Fruit fly (Drosophila melanogaster) whole organism, embryonic: ENCODE data around the gene CG10311.

ENCODE experiments used
- Atf-2 ChIP-seq: fragments of 200-800 bp; sonication (Bioruptor generic); optimal IDR thresholded peaks from 2 replicates; lab custom pipeline; 2016; ENCODE audit warnings: missing biosample characterization, missing genetic modification characterization
- Awh ChIP-seq: fragments of 200-800 bp; sonication (Bioruptor generic); IDR thresholded peaks from 2 replicates; pipeline ENCODE4, ENCODE4 v1.3.6; 2022; ENCODE audit warnings: missing biosample characterization, missing genetic modification characterization
- CG10147 ChIP-seq: fragments of 200-800 bp; sonication (Bioruptor generic); optimal IDR thresholded peaks from 2 replicates; lab custom pipeline; 2019; ENCODE audit warnings: missing biosample characterization, mild to moderate bottlenecking, missing genetic modification characterization, moderate library complexity
- CG11085 ChIP-seq: fragments of 200-800 bp; sonication (Bioruptor generic); IDR thresholded peaks from 2 replicates; pipeline ENCODE4 v1.3.6; 2022; ENCODE audit warnings: missing biosample characterization, missing genetic modification characterization
- CG11456 ChIP-seq: fragments of 200-800 bp; sonication (Bioruptor generic); IDR thresholded peaks from 3 replicates; pipeline ENCODE4 v1.3.6; 2022; ENCODE audit warnings: missing biosample characterization, missing genetic modification characterization
- CG12104 ChIP-seq: fragments of 200-800 bp; sonication (Bioruptor generic); optimal IDR thresholded peaks from 3 replicates; lab custom pipeline; 2016; ENCODE audit warnings: missing biosample characterization, missing genetic modification characterization
- CG1233 ChIP-seq: fragments of 200-800 bp; sonication (Bioruptor generic); optimal IDR thresholded peaks from 4 replicates; lab custom pipeline; 2018; ENCODE audit warnings: missing biosample characterization, mild to moderate bottlenecking, missing genetic modification characterization
- CG18262 ChIP-seq: fragments of 200-800 bp; optimal IDR thresholded peaks from 3 replicates; lab custom pipeline; 2019; ENCODE audit warnings: missing biosample characterization, mild to moderate bottlenecking, missing genetic modification characterization, moderate library complexity
- CG18764 ChIP-seq: fragments of 200-800 bp; sonication (Bioruptor generic); optimal IDR thresholded peaks from 3 replicates; lab custom pipeline; 2016; ENCODE audit warnings: missing biosample characterization, missing genetic modification characterization
- CG2199 ChIP-seq: fragments of 200-800 bp; sonication (Bioruptor generic); IDR thresholded peaks from 3 replicates; pipeline ENCODE4 v1.3.6; 2022; ENCODE audit warnings: missing biosample characterization, missing genetic modification characterization
- CG3163 ChIP-seq: fragments of 200-800 bp; sonication (Bioruptor generic); optimal IDR thresholded peaks from 3 replicates; lab custom pipeline; 2016; ENCODE audit warnings: missing biosample characterization, missing genetic modification characterization
- CG32772 ChIP-seq: fragments of 200-800 bp; sonication (Bioruptor generic); IDR thresholded peaks from 2 replicates; pipeline ENCODE4 v1.3.6; 2022; ENCODE audit warnings: missing biosample characterization, missing genetic modification characterization
- CG3847 ChIP-seq: fragments of 200-800 bp; sonication (Bioruptor generic); IDR thresholded peaks from 2 replicates; pipeline ENCODE4 v1.3.6; 2022; ENCODE audit warnings: missing biosample characterization, missing genetic modification characterization
- CG4730 ChIP-seq: fragments of 200-800 bp; sonication (Bioruptor generic); IDR thresholded peaks from 2 replicates; pipeline ENCODE4 v1.3.6; 2022; ENCODE audit warnings: missing biosample characterization, missing genetic modification characterization
- CG6654 ChIP-seq: fragments of 200-800 bp; sonication (Bioruptor generic); optimal IDR thresholded peaks from 2 replicates; lab custom pipeline; 2017; ENCODE audit warnings: missing biosample characterization, mild to moderate bottlenecking, missing genetic modification characterization
- CG6854 ChIP-seq: fragments of 200-800 bp; sonication (Bioruptor generic); optimal IDR thresholded peaks from 3 replicates; lab custom pipeline; 2017; ENCODE audit warnings: missing biosample characterization, mild to moderate bottlenecking, missing genetic modification characterization
- CG7963 ChIP-seq: fragments of 200-800 bp; sonication (Bioruptor generic); IDR thresholded peaks from 3 replicates; pipeline ENCODE4 v1.3.6; 2022; ENCODE audit warnings: missing biosample characterization, missing genetic modification characterization; ENCODE audit not compliant: partially characterized antibody
- CG8765 ChIP-seq: fragments of 200-800 bp; sonication (Bioruptor generic); IDR thresholded peaks from 2 replicates; pipeline ENCODE4 v1.3.6; 2022; ENCODE audit warnings: missing biosample characterization, missing genetic modification characterization
- CG8944 ChIP-seq: fragments of 200-800 bp; sonication (Bioruptor generic); optimal IDR thresholded peaks from 3 replicates; lab custom pipeline; 2016; ENCODE audit warnings: missing biosample characterization, missing genetic modification characterization
- CHES-1-like ChIP-seq: fragments of 200-800 bp; sonication (Bioruptor generic); optimal IDR thresholded peaks from 2 replicates; lab custom pipeline; 2016; ENCODE audit warnings: missing biosample characterization, missing genetic modification characterization
- D ChIP-seq, 2 experiments: fragments of 200-800 bp in 1 of 2; fragments of >200 bp in 1 of 2; sonication (Bioruptor generic) in 1 of 2; optimal IDR thresholded peaks; 2 replicates in 1 of 2; 3 replicates in 1 of 2; lab custom pipeline; 2017; ENCODE audit warnings: mild to moderate bottlenecking in 1 of 2, missing biosample characterization in 1 of 2, missing genetic modification characterization in 1 of 2, missing genetic modification reagents in 1 of 2
- Dad ChIP-seq: fragments of 200-800 bp; sonication (Bioruptor generic); optimal IDR thresholded peaks from 3 replicates; lab custom pipeline; 2016; ENCODE audit warnings: missing biosample characterization, missing genetic modification characterization
- H15 ChIP-seq: fragments of 200-800 bp; sonication (Bioruptor generic); IDR thresholded peaks from 3 replicates; pipeline ENCODE4 v1.3.6; 2022; ENCODE audit warnings: missing biosample characterization, missing genetic modification characterization
- Hr3 ChIP-seq: fragments of 200-800 bp; sonication (Bioruptor generic); optimal IDR thresholded peaks from 3 replicates; lab custom pipeline; 2016; ENCODE audit warnings: missing biosample characterization, missing genetic modification characterization
- Hr78 ChIP-seq, 2 experiments: fragments of 200-800 bp in 1 of 2; fragments of >200 bp in 1 of 2; sonication (Bioruptor generic) in 1 of 2; optimal IDR thresholded peaks; 2 replicates each; lab custom pipeline; 2017 to 2019; ENCODE audit warnings: missing biosample characterization in 2 of 2, missing genetic modification characterization in 2 of 2, mild to moderate bottlenecking in 1 of 2, moderate library complexity in 1 of 2
- Kr ChIP-seq: fragments of 200-800 bp; sonication (Bioruptor generic); optimal IDR thresholded peaks from 2 replicates; lab custom pipeline; 2017; ENCODE audit warnings: missing biosample characterization, mild to moderate bottlenecking, missing genetic modification characterization
- Nf-YB ChIP-seq: fragments of 200-800 bp; sonication (Bioruptor generic); optimal IDR thresholded peaks from 3 replicates; lab custom pipeline; 2019; ENCODE audit warnings: missing biosample characterization, mild to moderate bottlenecking, missing genetic modification characterization, moderate library complexity
- NfI ChIP-seq: fragments of 200-800 bp; sonication (Bioruptor generic); optimal IDR thresholded peaks from 3 replicates; lab custom pipeline; 2018; ENCODE audit warnings: missing biosample characterization, mild to moderate bottlenecking, missing genetic modification characterization, moderate library complexity
- ab ChIP-seq: fragments of 200-800 bp; sonication (Bioruptor generic); optimal IDR thresholded peaks from 2 replicates; lab custom pipeline; 2016; ENCODE audit warnings: missing biosample characterization, missing genetic modification characterization
- chm ChIP-seq: fragments of 200-800 bp; sonication (Bioruptor generic); IDR thresholded peaks from 2 replicates; pipeline ENCODE4 v1.3.6; 2022; ENCODE audit warnings: missing biosample characterization, missing genetic modification characterization
- corto ChIP-seq: fragments of 200-800 bp; sonication (Bioruptor generic); optimal IDR thresholded peaks from 2 replicates; lab custom pipeline; 2016; ENCODE audit warnings: missing biosample characterization, mild to moderate bottlenecking, missing genetic modification characterization, moderate library complexity
- crol ChIP-seq: fragments of 200-800 bp; sonication (Bioruptor generic); IDR thresholded peaks from 2 replicates; pipeline ENCODE4 v1.3.6; 2022; ENCODE audit warnings: missing biosample characterization, missing genetic modification characterization
- dati ChIP-seq: fragments of 200-800 bp; sonication (Bioruptor generic); IDR thresholded peaks from 2 replicates; pipeline ENCODE4 v1.3.6; 2022; ENCODE audit warnings: missing biosample characterization, missing genetic modification characterization
- dmrt99B ChIP-seq: fragments of 200-800 bp; sonication (Bioruptor generic); optimal IDR thresholded peaks from 2 replicates; lab custom pipeline; 2018; ENCODE audit warnings: missing biosample characterization, mild to moderate bottlenecking, missing genetic modification characterization, moderate library complexity
- exex ChIP-seq: fragments of 200-800 bp; sonication (Bioruptor generic); optimal IDR thresholded peaks from 4 replicates; lab custom pipeline; 2018; ENCODE audit warnings: missing biosample characterization, mild to moderate bottlenecking, missing genetic modification characterization, moderate library complexity
- grau ChIP-seq: fragments of 200-800 bp; optimal IDR thresholded peaks from 3 replicates; lab custom pipeline; 2019; ENCODE audit warnings: missing biosample characterization, mild to moderate bottlenecking, missing genetic modification characterization, moderate library complexity
- h ChIP-seq: fragments of >200 bp; optimal IDR thresholded peaks from 2 replicates; lab custom pipeline; 2017
- lov ChIP-seq, 2 experiments: fragments of 200-800 bp in 1 of 2; fragments of >200 bp in 1 of 2; sonication (Bioruptor generic) in 1 of 2; IDR thresholded peaks in 1 of 2; optimal IDR thresholded peaks in 1 of 2; 2 replicates in 1 of 2; 3 replicates in 1 of 2; pipeline versions ENCODE4 v1.3.6 to Lab custom; 2017 to 2022; ENCODE audit warnings: missing biosample characterization in 1 of 2, missing genetic modification characterization in 1 of 2
- mirr ChIP-seq: fragments of 200-800 bp; sonication (Bioruptor generic); optimal IDR thresholded peaks from 3 replicates; lab custom pipeline; 2018; ENCODE audit warnings: missing biosample characterization, mild to moderate bottlenecking, missing genetic modification characterization
- nerfin-2 ChIP-seq: fragments of 200-800 bp; sonication (Bioruptor generic); IDR thresholded peaks from 2 replicates; pipeline ENCODE4 v1.3.6; 2022; ENCODE audit warnings: missing biosample characterization, missing genetic modification characterization; ENCODE audit not compliant: partially characterized antibody
- p53 ChIP-seq: fragments of 200-800 bp; sonication (Bioruptor generic); optimal IDR thresholded peaks from 2 replicates; lab custom pipeline; 2016; ENCODE audit warnings: missing biosample characterization, missing genetic modification characterization
- pb ChIP-seq: fragments of 200-800 bp; sonication (Bioruptor generic); optimal IDR thresholded peaks from 3 replicates; lab custom pipeline; 2016; ENCODE audit warnings: missing biosample characterization, missing genetic modification characterization
- sens ChIP-seq: fragments of 200-800 bp; sonication (Bioruptor generic); peaks from one replicate; lab custom pipeline; 2016; ENCODE audit warnings: missing biosample characterization, missing genetic modification characterization
- sna ChIP-seq: fragments of 200-800 bp; sonication (Bioruptor generic); IDR thresholded peaks from 2 replicates; pipeline ENCODE4 v1.3.6; 2022; ENCODE audit warnings: missing biosample characterization, missing genetic modification characterization; ENCODE audit not compliant: partially characterized antibody
- so ChIP-seq: fragments of 200-800 bp; sonication (Bioruptor generic); IDR thresholded peaks from 3 replicates; pipeline ENCODE4 v1.3.6; 2022; ENCODE audit warnings: missing biosample characterization, missing genetic modification characterization
- zfh1 ChIP-seq: fragments of 200-800 bp; sonication (Bioruptor generic); IDR thresholded peaks from 3 replicates; pipeline ENCODE4 v1.3.6; 2022; ENCODE audit warnings: missing biosample characterization, missing genetic modification characterization

Gene CG10311

dm6 chr3R:16347626-16348264 is 9.1 kb downstream of the CG10311 start (continued):
- TF ChIP-seq CG1233 (GFP tag; lab: Kevin White, UChicago) (no peak), Hr78 (GFP tag; optimal IDR thresholded peaks at IDR 0.05; lab: Kevin White, UChicago) (peak in 1 of 2 experiments; percentile 77), exex (tag; lab: Kevin White, UChicago) (peak; percentile 90)

- peak; percentile 72 for TF ChIP-seq CG18764 (GFP tag; lab: Kevin White, UChicago)
- TF ChIP-seq lov (optimal IDR thresholded peaks at IDR 0.05; lab: Kevin White, UChicago) = no peak
- TF ChIP-seq lov (GFP tag; IDR thresholded peaks at IDR 0.05; lab: Robert Waterston, UW) = no peak
- peak; percentile 30 for TF ChIP-seq CG3163 (GFP tag; lab: Kevin White, UChicago)
- no peak for TF ChIP-seq h
- no peak for TF ChIP-seq dati
- peak; percentile 89 for TF ChIP-seq nerfin-2 (GFP tag; lab: Robert Waterston, UW)
- no peak for TF ChIP-seq CG6654 (GFP tag; lab: Kevin White, UChicago)
- TF ChIP-seq sens (GFP tag; lab: Kevin White, UChicago) = peak; percentile 98
- TF ChIP-seq dmrt99B (tag; lab: Kevin White, UChicago) = peak; percentile 69
- peak; percentile 45; the same call in 1 of the 2 replicates for TF ChIP-seq CG8765 (GFP tag; lab: Robert Waterston, UW)
- peak; percentile 66 for TF ChIP-seq Dad
- TF ChIP-seq CG2199 (GFP tag; lab: Robert Waterston, UW) = no peak
- peak; percentile 74 for TF ChIP-seq Hr3 (GFP tag; lab: Kevin White, UChicago)
- TF ChIP-seq H15 (GFP tag; lab: Robert Waterston, UW) = peak; percentile 51; the same call in 2 of the 3 replicates
- peak; percentile 53 for TF ChIP-seq CG32772 (GFP tag; lab: Robert Waterston, UW)
- 0 out of 2 replicates have a peak, but pooled peaks have one; percentile 39 for TF ChIP-seq CG4730 (GFP tag; lab: Robert Waterston, UW)
- peak; percentile 38; the same call in 1 of the 3 replicates for TF ChIP-seq zfh1 (GFP tag; lab: Robert Waterston, UW)
- TF ChIP-seq sna (GFP tag; lab: Robert Waterston, UW) = peak; percentile 97
- peak; percentile 18 for TF ChIP-seq mirr
- TF ChIP-seq Nf-YB (GFP tag; lab: Kevin White, UChicago) = peak; percentile 22
- TF ChIP-seq CG11085 (GFP tag; lab: Robert Waterston, UW) = peak; percentile 69
- TF ChIP-seq Awh (GFP tag; lab: Robert Waterston, UW) = peak; percentile 41; the same call in 1 of the 2 replicates
- TF ChIP-seq Kr (GFP tag; lab: Kevin White, UChicago) = no peak
- no peak for TF ChIP-seq D (optimal IDR thresholded peaks at IDR 0.05; lab: Kevin White, UChicago)
- TF ChIP-seq D (GFP tag; optimal IDR thresholded peaks at IDR 0.05; lab: Kevin White, UChicago) = peak; percentile 39
- peak; percentile 87 for TF ChIP-seq CG10147 (GFP tag; lab: Kevin White, UChicago)
- peak; percentile 78 for TF ChIP-seq CG18262 (tag; lab: Kevin White, UChicago)
- TF ChIP-seq CHES-1-like (GFP tag; lab: Kevin White, UChicago) = peak; percentile 87
- TF ChIP-seq so (GFP tag; lab: Robert Waterston, UW) = peak; percentile 61; the same call in 2 of the 3 replicates
- TF ChIP-seq p53 (GFP tag; lab: Kevin White, UChicago) = peak; percentile 64
- TF ChIP-seq CG7963 (GFP tag; lab: Robert Waterston, UW) = peak; percentile 76
- peak; percentile 48 for TF ChIP-seq Atf-2 (GFP tag; lab: Kevin White, UChicago)
- peak; percentile 76 for TF ChIP-seq NfI (GFP tag; lab: Kevin White, UChicago)
- peak; percentile 5 for TF ChIP-seq ab
- peak; percentile 66 for TF ChIP-seq CG8944
- no peak for TF ChIP-seq pb (GFP tag; lab: Kevin White, UChicago)
- TF ChIP-seq crol (GFP tag; lab: Robert Waterston, UW) = no peak
- no peak for TF ChIP-seq corto
- TF ChIP-seq CG6854 (GFP tag; lab: Kevin White, UChicago) = no peak
- TF ChIP-seq CG3847 (GFP tag; lab: Robert Waterston, UW) = peak; percentile 84
- peak; percentile 84 for TF ChIP-seq grau (tag; lab: Kevin White, UChicago)
- peak; percentile 82 for TF ChIP-seq CG12104 (GFP tag; lab: Kevin White, UChicago)
- TF ChIP-seq chm (GFP tag; lab: Robert Waterston, UW) = no peak
- peak; percentile 74; the same call in 2 of the 3 replicates for TF ChIP-seq CG11456
These were observed 14.9 kb downstream of the CG10311 start, which contains the start of the genes SF2 and pad for dm6 chr3R:16341817-16342374. SF2 (minus strand) TSS chr3R:16341988. pad (plus strand) TSS chr3R:16342318.
